Fruit fly (Drosophila melanogaster): Measurements from ENCODE around the gene mura.
A peak's percentile ranks its signal among the peaks of the same experiment; 100 is the strongest.

mura gene

dm6 chr3R:9573812-9574587 lies 22.4 kb upstream of the mura start, which contains the start of gene CG9399 (continued):
- peak; percentile 97 for TF ChIP-seq Drgx (GFP tag; IDR thresholded peaks at IDR 0.05)
- TF ChIP-seq Doc3 (GFP tag; IDR thresholded peaks at IDR 0.05; ENCODE audit: partially characterized antibody) = 0 out of 3 replicates have a peak, but pooled peaks have one; percentile 43
- peak in 1 of 2 experiments; percentile 82 for TF ChIP-seq Hr78 (GFP tag; optimal IDR thresholded peaks at IDR 0.05)
- TF ChIP-seq CG7556 (GFP tag; optimal IDR thresholded peaks at IDR 0.05) = peak; percentile 97
- peak; percentile 96 for TF ChIP-seq CG11504 (tag; optimal IDR thresholded peaks at IDR 0.05)
- no peak for TF ChIP-seq CG7963 (GFP tag; IDR thresholded peaks at IDR 0.05; ENCODE audit: partially characterized antibody)
- peak; percentile 97 for TF ChIP-seq YL-1 (GFP tag; optimal IDR thresholded peaks at IDR 0.05)
- peak; percentile 99 for TF ChIP-seq ci (GFP tag; IDR thresholded peaks at IDR 0.05)
- peak; percentile 91 for TF ChIP-seq CG31224 (GFP tag; IDR thresholded peaks at IDR 0.05)
- TF ChIP-seq Rx (GFP tag; IDR thresholded peaks at IDR 0.05) = peak; percentile 98
- TF ChIP-seq CG10462 (GFP tag; optimal IDR thresholded peaks at IDR 0.05) = peak; percentile 98
- TF ChIP-seq Max (GFP tag; optimal IDR thresholded peaks at IDR 0.05) = peak; percentile 97
- peak; percentile 96 for TF ChIP-seq bowl (GFP tag; IDR thresholded peaks at IDR 0.05)
- peak; percentile 96 for TF ChIP-seq gt (GFP tag; IDR thresholded peaks at IDR 0.05)
- peak; percentile 92 for TF ChIP-seq Dad (GFP tag; optimal IDR thresholded peaks at IDR 0.05)
- peak; percentile 91 for TF ChIP-seq pum (GFP tag; optimal IDR thresholded peaks at IDR 0.05)
- TF ChIP-seq CG30403 (GFP tag; optimal IDR thresholded peaks at IDR 0.05) = peak; percentile 99
- peak; percentile 98 for TF ChIP-seq sisA (GFP tag; IDR thresholded peaks at IDR 0.05)
- peak; percentile 96 for TF ChIP-seq dati (GFP tag; IDR thresholded peaks at IDR 0.05)
- TF ChIP-seq Asciz (GFP tag; optimal IDR thresholded peaks at IDR 0.05) = peak; percentile 89
- peak; percentile 93 for TF ChIP-seq tap (tag; optimal IDR thresholded peaks at IDR 0.05)
- peak; percentile 95 for TF ChIP-seq jing (GFP tag; optimal IDR thresholded peaks at IDR 0.05)
- TF ChIP-seq dm (GFP tag; optimal IDR thresholded peaks at IDR 0.05) = peak; percentile 79
- TF ChIP-seq Gsc (GFP tag; IDR thresholded peaks at IDR 0.05) = peak; percentile 93
- TF ChIP-seq fd3F (GFP tag; optimal IDR thresholded peaks at IDR 0.05) = peak; percentile 96
- TF ChIP-seq D19B (GFP tag; optimal IDR thresholded peaks at IDR 0.05) = peak; percentile 81
- TF ChIP-seq Chrac-16 (GFP tag; optimal IDR thresholded peaks at IDR 0.05) = peak; percentile 98
- peak; percentile 86 for TF ChIP-seq CG12769 (tag; optimal IDR thresholded peaks at IDR 0.05)
- TF ChIP-seq CG4424 (GFP tag; optimal IDR thresholded peaks at IDR 0.05) = peak; percentile 97
- peak; percentile 49 for TF ChIP-seq Scr (GFP tag; IDR thresholded peaks at IDR 0.05; ENCODE audit: partially characterized antibody)
- peak; percentile 96 for TF ChIP-seq NFAT (GFP tag; IDR thresholded peaks at IDR 0.05)
- TF ChIP-seq MESR4 (GFP tag; optimal IDR thresholded peaks at IDR 0.05) = peak; percentile 77
- TF ChIP-seq CG18476 (GFP tag; optimal IDR thresholded peaks at IDR 0.05) = peak; percentile 95
- TF ChIP-seq BEAF-32 (GFP tag; optimal IDR thresholded peaks at IDR 0.05) = peak; percentile 73
- TF ChIP-seq chinmo (GFP tag; IDR thresholded peaks at IDR 0.05; ENCODE audit: partially characterized antibody) = 0 out of 4 replicates have a peak, but pooled peaks have one; percentile 57
- TF ChIP-seq CG9437 (GFP tag; optimal IDR thresholded peaks at IDR 0.05) = peak; percentile 94
- peak; percentile 97 for TF ChIP-seq CG4617 (GFP tag; optimal IDR thresholded peaks at IDR 0.05; ENCODE audit: borderline replicate concordance)
- peak; percentile 92 for TF ChIP-seq CG10147 (GFP tag; optimal IDR thresholded peaks at IDR 0.05)
- TF ChIP-seq CG9797 (GFP tag; optimal IDR thresholded peaks at IDR 0.05) = peak; percentile 47
- TF ChIP-seq Aef1 (GFP tag; IDR thresholded peaks at IDR 0.05) = peak; percentile 98
- no peak for TF ChIP-seq pan (optimal IDR thresholded peaks at IDR 0.05)
- peak in 1 of 2 experiments; percentile 99 for TF ChIP-seq pan (GFP tag; optimal IDR thresholded peaks at IDR 0.05 in 1 of 2, IDR thresholded peaks at IDR 0.05 in 1 of 2)
- TF ChIP-seq Fer3 (tag; optimal IDR thresholded peaks at IDR 0.05) = peak; percentile 96
- peak; percentile 98 for TF ChIP-seq tin (GFP tag; optimal IDR thresholded peaks at IDR 0.05)
- peak; percentile 87 for TF ChIP-seq CG6765 (GFP tag; optimal IDR thresholded peaks at IDR 0.05)
- peak; percentile 74 for TF ChIP-seq CG11398 (GFP tag; optimal IDR thresholded peaks at IDR 0.05)
- peak; percentile 91 for TF ChIP-seq Poxn (GFP tag; IDR thresholded peaks at IDR 0.05)
- peak; percentile 91 for TF ChIP-seq jumu (GFP tag; optimal IDR thresholded peaks at IDR 0.05)
- peak; percentile 93 for TF ChIP-seq CG1647 (GFP tag; optimal IDR thresholded peaks at IDR 0.05)
